Worm (Caenorhabditis elegans) whole organism, late embryonic: Measurements from ENCODE around the gene gst-11.

Experiments
- C08G9.2 ChIP-seq: sonication (generic microtip); optimal IDR thresholded peaks from 2 replicates; lab custom pipeline; 2016; ENCODE audit warnings: mild to moderate bottlenecking, missing genetic modification characterization, moderate library complexity, missing compliant biosample characterization
- C38D4.7 ChIP-seq: fragments of 200-800 bp; sonication (Bioruptor generic); optimal IDR thresholded peaks from 2 replicates; lab custom pipeline; 2018; ENCODE audit warnings: mild to moderate bottlenecking, missing genetic modification characterization, moderate library complexity, missing compliant biosample characterization
- F13H6.1 ChIP-seq: sonication (generic microtip); optimal IDR thresholded peaks from 2 replicates; lab custom pipeline; 2016; ENCODE audit warnings: missing genetic modification characterization, missing compliant biosample characterization
- K02D7.2 ChIP-seq: sonication (generic microtip); optimal IDR thresholded peaks from 2 replicates; lab custom pipeline; 2017; ENCODE audit warnings: mild to moderate bottlenecking, missing genetic modification characterization, missing compliant biosample characterization
- ahr-1 ChIP-seq: sonication (generic microtip); optimal IDR thresholded peaks from 2 replicates; lab custom pipeline; 2016; ENCODE audit warnings: missing genetic modification characterization, missing compliant biosample characterization
- ceh-19 ChIP-seq: fragments of 200-800 bp; sonication (Bioruptor generic); optimal IDR thresholded peaks from 2 replicates; lab custom pipeline; 2018; ENCODE audit warnings: mild to moderate bottlenecking, missing genetic modification characterization, missing compliant biosample characterization
- ceh-22 ChIP-seq: sonication (generic microtip); optimal IDR thresholded peaks from 2 replicates; lab custom pipeline; 2017; ENCODE audit warnings: missing biosample characterization, missing genetic modification characterization
- ceh-34 ChIP-seq: sonication (generic microtip); optimal IDR thresholded peaks from 2 replicates; lab custom pipeline; 2016; ENCODE audit warnings: mild to moderate bottlenecking, missing genetic modification characterization, missing compliant biosample characterization
- ceh-6 ChIP-seq: fragments of 200-800 bp; sonication (Bioruptor generic); optimal IDR thresholded peaks from 2 replicates; lab custom pipeline; 2018; ENCODE audit warnings: mild to moderate bottlenecking, missing genetic modification characterization, missing compliant biosample characterization
- dmd-4 ChIP-seq: sonication (generic microtip); optimal IDR thresholded peaks from 2 replicates; lab custom pipeline; 2016; ENCODE audit warnings: borderline replicate concordance, missing genetic modification characterization, missing compliant biosample characterization
- dve-1 ChIP-seq: sonication (generic microtip); optimal IDR thresholded peaks from 2 replicates; lab custom pipeline; 2017; ENCODE audit warnings: antibody characterized with exemption, mild to moderate bottlenecking, missing genetic modification characterization, missing compliant biosample characterization
- elt-4 ChIP-seq: sonication (generic microtip); optimal IDR thresholded peaks from 2 replicates; lab custom pipeline; 2016; ENCODE audit warnings: missing genetic modification characterization, missing compliant biosample characterization
- fax-1 ChIP-seq: sonication (generic microtip); optimal IDR thresholded peaks from 2 replicates; lab custom pipeline; 2016; ENCODE audit warnings: missing genotype, missing genetic modification characterization, missing compliant biosample characterization
- fkh-10 ChIP-seq: fragments of 150-350 bp; optimal IDR thresholded peaks from 2 replicates; lab custom pipeline; 2014; ENCODE audit warnings: missing biosample characterization, missing genetic modification reagents, missing genetic modification characterization
- hlh-13 ChIP-seq: fragments of 200-800 bp; sonication (Bioruptor generic); optimal IDR thresholded peaks from 2 replicates; lab custom pipeline; 2018; ENCODE audit warnings: mild to moderate bottlenecking, missing genetic modification characterization, missing compliant biosample characterization
- hlh-6 ChIP-seq: sonication (generic microtip); optimal IDR thresholded peaks from 2 replicates; lab custom pipeline; 2016; ENCODE audit warnings: missing genotype, missing genetic modification characterization, missing compliant biosample characterization
- hlh-8 ChIP-seq: sonication (generic microtip); optimal IDR thresholded peaks from 2 replicates; lab custom pipeline; 2016; ENCODE audit warnings: missing genotype, missing genetic modification characterization, missing compliant biosample characterization
- lin-11 ChIP-seq: fragments of 200-800 bp; sonication (Bioruptor generic); optimal IDR thresholded peaks from 2 replicates; lab custom pipeline; 2018; ENCODE audit warnings: mild to moderate bottlenecking, missing genetic modification characterization, missing compliant biosample characterization
- nfya-1 ChIP-seq: sonication (generic microtip); optimal IDR thresholded peaks from 2 replicates; lab custom pipeline; 2017; ENCODE audit warnings: missing genetic modification characterization, mild to moderate bottlenecking, missing compliant biosample characterization, antibody characterized with exemption, moderate library complexity
- odd-2 ChIP-seq: sonication (generic microtip); optimal IDR thresholded peaks from 2 replicates; lab custom pipeline; 2017; ENCODE audit warnings: antibody characterized with exemption, mild to moderate bottlenecking, missing genetic modification characterization, missing compliant biosample characterization
- pha-2 ChIP-seq: sonication (generic microtip); optimal IDR thresholded peaks from 2 replicates; lab custom pipeline; 2017; ENCODE audit warnings: mild to moderate bottlenecking, missing genetic modification characterization, missing compliant biosample characterization
- pha-4 ChIP-seq: fragments of 150-350 bp; optimal IDR thresholded peaks from 2 replicates; lab custom pipeline; 2018; ENCODE audit warnings: missing biosample characterization, missing genetic modification reagents, missing genetic modification characterization
- pqm-1 ChIP-seq: sonication (generic microtip); optimal IDR thresholded peaks from 2 replicates; lab custom pipeline; 2016; ENCODE audit warnings: missing genetic modification characterization, missing compliant biosample characterization
- pros-1 ChIP-seq: fragments of 150-350 bp; optimal IDR thresholded peaks from 2 replicates; lab custom pipeline; 2014; ENCODE audit warnings: missing biosample characterization, missing genetic modification reagents, missing genetic modification characterization
- rnt-1 ChIP-seq: sonication (generic microtip); optimal IDR thresholded peaks from 2 replicates; lab custom pipeline; 2016; ENCODE audit warnings: missing genetic modification characterization, missing compliant biosample characterization
- sdc-2 ChIP-seq: sonication (generic microtip); optimal IDR thresholded peaks from 2 replicates; lab custom pipeline; 2016; ENCODE audit warnings: missing genotype, missing genetic modification characterization, missing compliant biosample characterization
- sox-4 ChIP-seq: sonication (generic microtip); optimal IDR thresholded peaks from 2 replicates; lab custom pipeline; 2017; ENCODE audit warnings: mild to moderate bottlenecking, missing genetic modification characterization, inconsistent platforms, missing compliant biosample characterization
- tbx-2 ChIP-seq: sonication (generic microtip); optimal IDR thresholded peaks from 2 replicates; lab custom pipeline; 2016; ENCODE audit warnings: missing genetic modification characterization, missing compliant biosample characterization
- ttx-3 ChIP-seq: sonication (generic microtip); optimal IDR thresholded peaks from 2 replicates; lab custom pipeline; 2016; ENCODE audit warnings: missing genetic modification reagents, missing genetic modification characterization, missing compliant biosample characterization
- unc-42 ChIP-seq: sonication (generic microtip); optimal IDR thresholded peaks from 2 replicates; lab custom pipeline; 2016; ENCODE audit warnings: missing genotype, missing genetic modification characterization, missing compliant biosample characterization
- unc-55 ChIP-seq: sonication (generic microtip); optimal IDR thresholded peaks from 2 replicates; lab custom pipeline; 2017; ENCODE audit warnings: missing biosample characterization, missing genetic modification reagents, missing genetic modification characterization

Gene gst-11

ce11 chrX:3596303-3596772, 37.2 kb downstream of the gst-11 start, which contains the start of gene T27A10.6:
Gene T27A10.6 (minus strand): TSS chrX:3596353.
- TF ChIP-seq ceh-6 (GFP tag; lab: Kevin White, UChicago) (no peak), odd-2 (no peak), fax-1 (tag; lab: Kevin White, UChicago) (no peak), hlh-6 (tag; lab: Kevin White, UChicago) (no peak), ceh-22 (tag; lab: Kevin White, UChicago) (no peak), C38D4.7 (no peak), lin-11 (tag; lab: Kevin White, UChicago) (no peak), pqm-1 (tag; lab: Kevin White, UChicago) (no peak), C08G9.2 (tag; lab: Kevin White, UChicago) (no peak), dve-1 (no peak), tbx-2 (no peak), pha-4 (tag; lab: Kevin White, UChicago) (no peak), ttx-3 (tag; lab: Kevin White, UChicago) (no peak), ceh-19 (GFP tag; lab: Kevin White, UChicago) (no peak)
- TF ChIP-seq, all 69 proteins: peak for 0

DNA sequence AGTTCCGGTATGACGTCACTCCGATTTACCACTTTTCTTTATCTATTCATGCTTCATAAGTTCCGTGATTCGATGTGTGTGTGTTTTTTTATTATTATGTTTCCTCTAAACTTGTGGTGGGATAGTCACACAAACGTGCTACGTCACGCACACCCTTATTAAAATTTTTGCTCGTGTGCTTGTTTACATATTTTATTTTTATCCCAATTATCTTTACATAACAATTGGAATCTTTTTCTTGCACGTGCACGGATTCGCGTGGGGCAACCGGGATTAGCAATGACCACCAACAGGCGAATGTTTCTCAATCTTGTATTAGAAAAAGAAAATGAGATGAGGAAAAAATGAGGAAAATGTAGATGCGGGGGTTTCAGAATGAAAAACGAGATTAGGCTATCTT, 43.0 kb downstream of the gst-11 start:
- TF ChIP-seq ceh-34 (tag; lab: Kevin White, UChicago) (no peak), fkh-10 (no peak), dmd-4 (tag; lab: Kevin White, UChicago) (no peak), F13H6.1 (tag; lab: Kevin White, UChicago) (no peak), ceh-22 (tag; lab: Kevin White, UChicago) (no peak), unc-55 (GFP tag; lab: Kevin White, UChicago) (no peak), ahr-1 (no peak), hlh-8 (tag; lab: Kevin White, UChicago) (no peak), pha-4 (tag; lab: Kevin White, UChicago) (no peak), unc-42 (no peak)

- TF ChIP-seq rnt-1 (tag; lab: Kevin White, UChicago) (no peak), unc-42 (peak; percentile 8), sdc-2 (no peak), hlh-13 (GFP tag; lab: Kevin White, UChicago) (no peak), sox-4 (tag; lab: Kevin White, UChicago) (no peak), pha-2 (tag; lab: Kevin White, UChicago) (no peak), dmd-4 (tag; lab: Kevin White, UChicago) (no peak)
These were observed 47.9 kb downstream of the gst-11 start, which contains the start of gene T27A10.2 for ce11 chrX:3585625-3586024. Gene T27A10.2 (plus strand): TSS chrX:3585957.

- TF ChIP-seq unc-42 (peak; percentile 63), ceh-34 (tag; lab: Kevin White, UChicago) (no peak)
These were observed 49.1 kb downstream of the gst-11 start for ce11 chrX:3584481-3584880.

DNA sequence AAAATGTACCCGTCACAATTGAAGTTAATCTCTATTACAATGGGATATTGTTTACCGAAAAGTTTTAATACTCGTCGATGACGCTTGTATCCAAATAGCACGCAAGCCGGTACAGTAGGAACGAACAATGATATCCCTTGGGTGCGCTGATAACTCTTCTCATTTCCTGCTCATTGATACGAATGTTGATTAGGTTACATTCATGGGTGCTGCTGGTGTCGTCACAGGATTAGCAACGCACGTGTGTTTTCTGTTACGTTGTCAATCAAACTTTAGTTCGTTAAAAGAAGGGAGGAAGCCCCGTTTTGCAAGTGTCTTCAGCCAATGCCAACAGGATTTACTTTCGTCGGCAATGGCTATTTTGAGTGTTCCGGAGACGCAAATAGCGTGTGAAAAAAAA, 50.1 kb downstream of the gst-11 start:
- no peak for TF ChIP-seq hlh-6 (tag; lab: Kevin White, UChicago)
- no peak for TF ChIP-seq ttx-3 (tag; lab: Kevin White, UChicago)
- TF ChIP-seq K02D7.2 (tag; lab: Kevin White, UChicago), result no peak
- no peak for TF ChIP-seq pqm-1 (tag; lab: Kevin White, UChicago)
- TF ChIP-seq nfya-1 (tag; lab: Kevin White, UChicago), result no peak
- TF ChIP-seq ceh-6 (GFP tag; lab: Kevin White, UChicago), result no peak
- no peak for TF ChIP-seq pros-1
- TF ChIP-seq ceh-34 (tag; lab: Kevin White, UChicago), result no peak
- TF ChIP-seq hlh-13 (GFP tag; lab: Kevin White, UChicago), result no peak
- no peak for TF ChIP-seq elt-4 (tag; lab: Kevin White, UChicago)
